Fruit fly (Drosophila melanogaster) whole organism: Measurements from ENCODE around the gene Pxd.

Source experiments
- pan ChIP-seq: fragments of >200 bp; optimal IDR thresholded peaks from 2 replicates; lab custom pipeline; 2017
- psq ChIP-seq: fragments of >200 bp; optimal IDR thresholded peaks from 2 replicates; lab custom pipeline; 2017

DNA sequence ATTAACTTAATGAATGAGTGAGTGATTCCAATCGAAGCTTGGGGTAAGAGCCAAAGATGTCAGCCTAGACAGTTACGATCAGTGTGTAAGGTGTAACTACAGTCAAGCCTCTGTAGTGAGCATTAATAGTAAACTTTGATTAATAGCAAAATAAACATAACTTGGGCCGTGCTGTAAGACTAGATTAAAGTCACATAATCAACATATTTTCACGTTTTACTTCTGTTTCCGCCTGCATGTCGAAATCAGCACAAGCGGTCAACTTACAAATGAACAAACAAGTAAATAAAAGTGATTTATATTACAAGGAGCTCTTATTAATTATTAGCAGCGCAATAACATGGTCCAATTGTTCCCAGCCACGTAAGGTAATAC, 26.5 kb upstream of the Pxd start:
- TF ChIP-seq pan (lab: Kevin White, UChicago) (no peak), psq (lab: Kevin White, UChicago) (no peak)
